Fruit fly (Drosophila melanogaster): ENCODE results near the gene Hmgcr.

The Hmgcr gene

dm6 chr3R:23723381-23724034 lies 9.6 kb upstream of the Hmgcr start (continued):
- TF ChIP-seq CG12219 (GFP tag; optimal IDR thresholded peaks at IDR 0.05) (peak; percentile 14), psq (GFP tag; optimal IDR thresholded peaks at IDR 0.05) (no peak), dan (GFP tag; IDR thresholded peaks at IDR 0.05) (no peak), corto (GFP tag; optimal IDR thresholded peaks at IDR 0.05) (no peak), CG10462 (GFP tag; optimal IDR thresholded peaks at IDR 0.05) (peak; percentile 21), cato (GFP tag; optimal IDR thresholded peaks at IDR 0.05; ENCODE audit: borderline replicate concordance) (no peak), CG13424 (tag; optimal IDR thresholded peaks at IDR 0.05) (peak; percentile 27), btn (GFP tag; optimal IDR thresholded peaks at IDR 0.05) (no peak), hth (optimal IDR thresholded peaks at IDR 0.05) (no peak), Stat92E (GFP tag; optimal IDR thresholded peaks at IDR 0.05) (peak in 1 of 3 experiments; percentile 47), h (optimal IDR thresholded peaks at IDR 0.05) (no peak), CG7357 (GFP tag; IDR thresholded peaks at IDR 0.05) (no peak), Vsx1 (GFP tag; optimal IDR thresholded peaks at IDR 0.05) (peak; percentile 52), CG2712 (tag; optimal IDR thresholded peaks at IDR 0.05) (peak; percentile 48), HLH54F (GFP tag; optimal IDR thresholded peaks at IDR 0.05) (no peak), Max (GFP tag; optimal IDR thresholded peaks at IDR 0.05) (peak; percentile 10), CG17612 (GFP tag; IDR thresholded peaks at IDR 0.05) (no peak), pfk (GFP tag; optimal IDR thresholded peaks at IDR 0.05) (peak; percentile 43), Antp (GFP tag; optimal IDR thresholded peaks at IDR 0.05) (no peak), Asciz (GFP tag; optimal IDR thresholded peaks at IDR 0.05) (peak; percentile 96), inv (GFP tag; IDR thresholded peaks at IDR 0.05; ENCODE audit: partially characterized antibody) (no peak), CG18476 (GFP tag; optimal IDR thresholded peaks at IDR 0.05) (peak; percentile 37), CG13123 (GFP tag; optimal IDR thresholded peaks at IDR 0.05) (peak; percentile 48), CG12104 (GFP tag; optimal IDR thresholded peaks at IDR 0.05) (peak; percentile 79), ara (GFP tag; IDR thresholded peaks at IDR 0.05) (peak; percentile 77), amos (GFP tag; IDR thresholded peaks at IDR 0.05; ENCODE audit: partially characterized antibody) (no peak; the same call in 1 of the 2 replicates), Dfd (GFP tag; optimal IDR thresholded peaks at IDR 0.05) (no peak), zf30C (GFP tag; optimal IDR thresholded peaks at IDR 0.05) (no peak), CG15514 (GFP tag; optimal IDR thresholded peaks at IDR 0.05) (peak; percentile 11), chn (GFP tag; optimal IDR thresholded peaks at IDR 0.05) (no peak), fd3F (GFP tag; optimal IDR thresholded peaks at IDR 0.05) (no peak), dimm (GFP tag; IDR thresholded peaks at IDR 0.05) (peak; percentile 39; the same call in 1 of the 2 replicates), bcd (GFP tag; optimal IDR thresholded peaks at IDR 0.05) (peak; percentile 61), pnt (GFP tag; optimal IDR thresholded peaks at IDR 0.05) (peak; percentile 60), CG7372 (GFP tag; IDR thresholded peaks at IDR 0.05) (no peak), CG1832 (GFP tag; optimal IDR thresholded peaks at IDR 0.05) (no peak), Lpt (GFP tag; optimal IDR thresholded peaks at IDR 0.05) (no peak), Ets97D (GFP tag; optimal IDR thresholded peaks at IDR 0.05) (no peak), CG5180 (GFP tag; optimal IDR thresholded peaks at IDR 0.05) (peak; percentile 78), CG5953 (GFP tag; IDR thresholded peaks at IDR 0.05) (peak; percentile 54; the same call in 1 of the 2 replicates), CG14710 (tag; optimal IDR thresholded peaks at IDR 0.05) (peak; percentile 20), CG2889 (GFP tag; IDR thresholded peaks at IDR 0.05) (no peak), sens (GFP tag) (peak; percentile 93), dysf (GFP tag; IDR thresholded peaks at IDR 0.05) (peak; percentile 42; the same call in 1 of the 3 replicates), Side (GFP tag; optimal IDR thresholded peaks at IDR 0.05) (peak; percentile 49), CG16863 (GFP tag; optimal IDR thresholded peaks at IDR 0.05) (no peak), Hand (GFP tag; optimal IDR thresholded peaks at IDR 0.05) (no peak), Med (GFP tag) (peak; percentile 97), Ssrp (tag; optimal IDR thresholded peaks at IDR 0.05) (no peak), CG12071 (GFP tag; optimal IDR thresholded peaks at IDR 0.05) (peak; percentile 94)
